Fruit fly (Drosophila melanogaster) whole organism, pupa: ENCODE measurements around the gene mRpS31.

Experiments
- CG13204 ChIP-seq: fragments of 200-800 bp; sonication (Bioruptor generic); optimal IDR thresholded peaks from 2 replicates; lab custom pipeline; 2018; ENCODE audit warnings: missing biosample characterization, mild to moderate bottlenecking, missing genetic modification characterization, moderate library complexity
- CG15710 ChIP-seq: fragments of 200-800 bp; sonication (Bioruptor generic); optimal IDR thresholded peaks from 2 replicates; lab custom pipeline; 2018; ENCODE audit warnings: missing biosample characterization, mild to moderate bottlenecking, missing genetic modification characterization, moderate library complexity
- CG17806 ChIP-seq: fragments of 200-800 bp; sonication (Bioruptor generic); optimal IDR thresholded peaks from 2 replicates; lab custom pipeline; 2018; ENCODE audit warnings: missing biosample characterization, mild to moderate bottlenecking, missing genetic modification characterization, moderate library complexity
- CG8301 ChIP-seq: fragments of 200-800 bp; sonication (Bioruptor generic); optimal IDR thresholded peaks from 2 replicates; lab custom pipeline; 2018; ENCODE audit warnings: missing biosample characterization, mild to moderate bottlenecking, missing genetic modification characterization
- CG9948 ChIP-seq: fragments of 200-800 bp; sonication (Bioruptor generic); optimal IDR thresholded peaks from 2 replicates; lab custom pipeline; 2018; ENCODE audit warnings: missing biosample characterization, mild to moderate bottlenecking, missing genetic modification characterization, moderate library complexity
- EcR ChIP-seq: fragments of 200-800 bp; sonication (Bioruptor generic); optimal IDR thresholded peaks from 3 replicates; lab custom pipeline; 2019; ENCODE audit warnings: missing biosample characterization, missing genetic modification characterization, mild to moderate bottlenecking, moderate library complexity, missing genetic modification reagents

- no peak for TF ChIP-seq CG15710 (tag; lab: Kevin White, UChicago)
- no peak for TF ChIP-seq CG17806 (tag; lab: Kevin White, UChicago)
- TF ChIP-seq CG9948: no peak
- peak; percentile 76 for TF ChIP-seq CG13204 (GFP tag; lab: Kevin White, UChicago)
- no peak for TF ChIP-seq EcR (GFP tag; lab: Kevin White, UChicago)
- no peak for TF ChIP-seq CG8301 (tag; lab: Kevin White, UChicago)
Measured at dm6 chr3L:16023020-16023648, 18.1 kb downstream of the mRpS31 start, which contains the start of gene Notum.
